Worm (Caenorhabditis elegans): ENCODE measurements around the gene pgp-4.

- TF ChIP-seq ama-1 (optimal IDR thresholded peaks at IDR 0.05) (no peak), ZK546.5 (tag; optimal IDR thresholded peaks at IDR 0.05) (no peak), nhr-10 (tag; optimal IDR thresholded peaks at IDR 0.05) (no peak), F13H6.1 (tag; optimal IDR thresholded peaks at IDR 0.05) (no peak), elt-3 (tag; optimal IDR thresholded peaks at IDR 0.05) (no peak), mdl-1 (tag; optimal IDR thresholded peaks at IDR 0.05) (no peak), unc-62 (GFP tag; optimal IDR thresholded peaks at IDR 0.05) (no peak), lin-39 (tag; optimal IDR thresholded peaks at IDR 0.05) (no peak), nhr-11 (tag; optimal IDR thresholded peaks at IDR 0.05) (no peak)
These were observed 1.8 kb upstream of the pgp-4 start for ce11 chrX:11355856-11356255.
